Fruit fly (Drosophila melanogaster): ENCODE data around the gene Kap-alpha1.

The Kap-alpha1 gene

dm6 chr3L:19790929-19791687 lies 15.9 kb upstream of the Kap-alpha1 start (continued):
- TF ChIP-seq Six4 (GFP tag; optimal IDR thresholded peaks at IDR 0.05) (peak; percentile 51), CG34422 (GFP tag; IDR thresholded peaks at IDR 0.05) (peak; percentile 54; the same call in 1 of the 3 replicates), CG14965 (GFP tag; optimal IDR thresholded peaks at IDR 0.05; ENCODE audit: borderline replicate concordance) (no peak), Dll (GFP tag; IDR thresholded peaks at IDR 0.05; ENCODE audit: partially characterized antibody) (no peak), CG8359 (GFP tag; optimal IDR thresholded peaks at IDR 0.05; ENCODE audit: borderline replicate concordance) (no peak), Usf (GFP tag; optimal IDR thresholded peaks at IDR 0.05) (peak; percentile 73), CG11093 (GFP tag; IDR thresholded peaks at IDR 0.05) (no peak), CG12071 (GFP tag; optimal IDR thresholded peaks at IDR 0.05) (no peak), Hsf (GFP tag; optimal IDR thresholded peaks at IDR 0.05) (peak; percentile 65), org-1 (GFP tag; optimal IDR thresholded peaks at IDR 0.05) (peak; percentile 77), CG12391 (tag; optimal IDR thresholded peaks at IDR 0.05) (peak; percentile 78), CG4424 (GFP tag; optimal IDR thresholded peaks at IDR 0.05) (peak; percentile 55), CG15696 (tag; optimal IDR thresholded peaks at IDR 0.05) (peak; percentile 26), Dip2 (GFP tag; IDR thresholded peaks at IDR 0.05) (no peak), Dek (tag; optimal IDR thresholded peaks at IDR 0.05) (peak; percentile 65), CG12104 (GFP tag; optimal IDR thresholded peaks at IDR 0.05) (peak; percentile 48), Hey (tag; optimal IDR thresholded peaks at IDR 0.05) (no peak), CG13894 (tag; optimal IDR thresholded peaks at IDR 0.05) (peak; percentile 20), phol (tag; optimal IDR thresholded peaks at IDR 0.05) (peak; percentile 79), fru (optimal IDR thresholded peaks at IDR 0.05) (no peak)

- peak; percentile 98 for TF ChIP-seq CG34376 (GFP tag; optimal IDR thresholded peaks at IDR 0.05)
- TF ChIP-seq Ravus (GFP tag; IDR thresholded peaks at IDR 0.05), result no peak
- peak; percentile 18 for TF ChIP-seq nau (GFP tag; optimal IDR thresholded peaks at IDR 0.05)
- TF ChIP-seq CG9609 (GFP tag; optimal IDR thresholded peaks at IDR 0.05), result no peak
- no peak for TF ChIP-seq Atf3 (GFP tag; optimal IDR thresholded peaks at IDR 0.05)
- no peak for TF ChIP-seq sc (optimal IDR thresholded peaks at IDR 0.05)
- no peak for TF ChIP-seq sc (GFP tag; optimal IDR thresholded peaks at IDR 0.05)
- no peak for TF ChIP-seq Six4 (GFP tag; optimal IDR thresholded peaks at IDR 0.05)
- no peak for TF ChIP-seq dpn (GFP tag; optimal IDR thresholded peaks at IDR 0.05)
- no peak for TF ChIP-seq CG15696 (tag; optimal IDR thresholded peaks at IDR 0.05)
- TF ChIP-seq MBD-R2 (GFP tag; IDR thresholded peaks at IDR 0.05), result no peak; the same call in 1 of the 2 replicates
- no peak for TF ChIP-seq Neu2 (GFP tag; optimal IDR thresholded peaks at IDR 0.05; ENCODE audit: borderline replicate concordance)
- no peak for TF ChIP-seq CG31441 (GFP tag; IDR thresholded peaks at IDR 0.05)
- TF ChIP-seq CG1602 (GFP tag; optimal IDR thresholded peaks at IDR 0.05), result no peak
- no peak for TF ChIP-seq Opbp (GFP tag; IDR thresholded peaks at IDR 0.05; ENCODE audit: partially characterized antibody)
- no peak for TF ChIP-seq CG7786 (GFP tag; optimal IDR thresholded peaks at IDR 0.05)
- TF ChIP-seq Hmr (GFP tag; optimal IDR thresholded peaks at IDR 0.05), result no peak
- no peak for TF ChIP-seq CG31388 (GFP tag; optimal IDR thresholded peaks at IDR 0.05)
- peak; percentile 70 for TF ChIP-seq mirr (GFP tag; optimal IDR thresholded peaks at IDR 0.05)
- no peak for TF ChIP-seq prd (optimal IDR thresholded peaks at IDR 0.05)
- no peak for TF ChIP-seq prd (GFP tag; IDR thresholded peaks at IDR 0.05)
- TF ChIP-seq Hmx (GFP tag; optimal IDR thresholded peaks at IDR 0.05), result no peak
- 0 out of 2 replicates have a peak, but pooled peaks have one; percentile 4 for TF ChIP-seq CG6689 (GFP tag; IDR thresholded peaks at IDR 0.05)
- TF ChIP-seq CG12219 (GFP tag; optimal IDR thresholded peaks at IDR 0.05), result peak; percentile 38
- TF ChIP-seq Atf6 (GFP tag; IDR thresholded peaks at IDR 0.05), result peak; percentile 68
- no peak for TF ChIP-seq Dp (GFP tag; optimal IDR thresholded peaks at IDR 0.05)
- TF ChIP-seq sqz (GFP tag; optimal IDR thresholded peaks at IDR 0.05), result no peak
- no peak for TF ChIP-seq Mes4 (GFP tag; optimal IDR thresholded peaks at IDR 0.05)
- TF ChIP-seq GATAe (GFP tag; conservative IDR thresholded peaks at IDR 0.05), result peak; percentile 95
- TF ChIP-seq CG14441 (GFP tag; IDR thresholded peaks at IDR 0.05), result no peak
- no peak for TF ChIP-seq ems (GFP tag; optimal IDR thresholded peaks at IDR 0.05)
- TF ChIP-seq maf-S (GFP tag; optimal IDR thresholded peaks at IDR 0.05), result no peak
Measured at dm6 chr3L:19791688-19792073, 15.4 kb upstream of the Kap-alpha1 start.

Measured in whole organism, embryonic.